Worm (Caenorhabditis elegans) whole organism, midembryonic: ENCODE results near the gene R11H6.5.

Experiments
- T22C8.4 ChIP-seq: fragments of 200-800 bp; sonication (Bioruptor generic); IDR thresholded peaks from 2 replicates; pipeline ENCODE4 v1.3.6; 2022; ENCODE audit warnings: missing genetic modification characterization, missing compliant biosample characterization
- cog-1 ChIP-seq: sonication (generic microtip); optimal IDR thresholded peaks from 2 replicates; lab custom pipeline; 2016; ENCODE audit warnings: missing genetic modification characterization, missing compliant biosample characterization
- flt-1 ChIP-seq: fragments of 200-800 bp; sonication (Bioruptor generic); IDR thresholded peaks from 2 replicates; pipeline ENCODE4 v1.3.6; 2022; ENCODE audit warnings: missing genetic modification characterization, missing compliant biosample characterization
- klf-2 ChIP-seq: fragments of 200-800 bp; sonication (Bioruptor generic); conservative IDR thresholded peaks from 2 replicates; pipeline ENCODE4 v1.3.6; 2022; ENCODE audit warnings: missing genetic modification reagents, missing genetic modification characterization, missing compliant biosample characterization
- med-1 ChIP-seq: sonication (generic microtip); optimal IDR thresholded peaks from 2 replicates; lab custom pipeline; 2017; ENCODE audit warnings: missing genetic modification characterization, mild to moderate bottlenecking, missing compliant biosample characterization, antibody characterized with exemption, missing genetic modification reagents; ENCODE audit not compliant: insufficient read depth
- ztf-23 ChIP-seq: fragments of 200-800 bp; sonication (Bioruptor generic); IDR thresholded peaks from 2 replicates; pipeline ENCODE4 v1.3.6; 2022; ENCODE audit warnings: missing genetic modification reagents, missing genetic modification characterization, missing compliant biosample characterization

DNA sequence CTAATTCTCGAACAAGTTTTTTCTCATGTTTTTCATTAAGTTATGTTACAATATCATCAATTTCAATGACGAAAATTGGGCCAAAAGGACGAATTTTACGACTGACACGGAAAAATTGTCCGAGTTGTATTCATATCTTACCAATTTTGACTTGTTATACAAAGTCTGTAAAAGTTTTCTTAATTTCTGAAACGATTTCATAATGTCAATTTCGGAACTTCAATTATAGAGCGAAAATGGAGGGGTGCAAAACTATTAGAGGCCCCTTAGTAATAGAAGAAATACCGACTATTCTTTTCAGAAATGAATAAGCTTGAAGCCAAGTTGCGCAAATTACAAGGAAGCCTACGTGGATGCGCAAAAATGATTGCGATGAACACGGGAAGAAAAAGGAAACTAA is 19.6 kb upstream of the R11H6.5 start, which contains the start of gene F43D2.3:
- TF ChIP-seq klf-2 (GFP tag; lab: Robert Waterston, UW) (no peak), cog-1 (tag; lab: Kevin White, UChicago) (no peak), flt-1 (GFP tag; lab: Robert Waterston, UW) (no peak), med-1 (no peak), ztf-23 (no peak), T22C8.4 (GFP tag; lab: Robert Waterston, UW) (no peak)
